Worm (Caenorhabditis elegans) whole organism, L2 larva: ENCODE measurements around the gene let-721.

Source experiments
- lsy-2 ChIP-seq, 2 experiments: fragments of 150-350 bp in 1 of 2; sonication (generic microtip) in 1 of 2; optimal IDR thresholded peaks; 2 replicates each; lab custom pipeline; 2014 to 2017; ENCODE audit warnings: missing biosample characterization in 2 of 2, missing genetic modification characterization in 2 of 2
- nhr-237 ChIP-seq: fragments of 150-350 bp; optimal IDR thresholded peaks from 2 replicates; lab custom pipeline; 2014; ENCODE audit warnings: missing biosample characterization, missing genetic modification characterization

DNA sequence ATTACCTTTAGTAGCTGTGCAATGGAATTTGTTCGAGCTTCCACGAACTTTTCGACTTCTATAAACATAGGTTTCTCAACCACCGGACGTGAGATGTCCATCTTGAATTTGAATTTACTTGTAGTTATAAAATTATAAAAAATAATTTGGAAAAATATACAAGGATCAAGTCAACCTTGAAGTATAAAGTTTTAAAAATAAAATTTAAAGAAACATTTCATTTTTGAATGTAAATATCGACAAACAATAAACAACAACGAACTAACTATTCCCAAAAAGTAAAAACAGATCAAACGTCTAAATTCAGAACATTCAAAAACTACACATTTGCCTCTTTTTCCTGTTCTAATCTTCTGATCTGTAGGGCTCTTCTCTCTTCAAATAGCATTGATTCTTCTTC, 15.9 kb downstream of the let-721 start, which contains the start of gene popl-1:
- no peak for TF ChIP-seq nhr-237 (tag; lab: Kevin White, UChicago)
- TF ChIP-seq lsy-2 (tag; optimal IDR thresholded peaks at IDR 0.05; lab: Kevin White, UChicago) = no peak
